Fruit fly (Drosophila melanogaster) whole organism, prepupa: ENCODE results near the gene RabX2.
A peak's percentile ranks its signal among the peaks of the same experiment; 100 is the strongest.

Experiments
- CG10631 ChIP-seq: fragments of 200-800 bp; sonication (Bioruptor generic); optimal IDR thresholded peaks from 2 replicates; lab custom pipeline; 2016; ENCODE audit warnings: missing biosample characterization, missing genetic modification characterization
- CG10669 ChIP-seq: fragments of 200-800 bp; sonication (Bioruptor generic); optimal IDR thresholded peaks from 3 replicates; lab custom pipeline; 2018; ENCODE audit warnings: missing biosample characterization, mild to moderate bottlenecking, missing genetic modification characterization, moderate library complexity
- CG3919 ChIP-seq: fragments of 200-800 bp; sonication (Bioruptor generic); optimal IDR thresholded peaks from 3 replicates; lab custom pipeline; 2016; ENCODE audit warnings: missing biosample characterization, missing genetic modification characterization
- CG6276 ChIP-seq: fragments of 200-800 bp; sonication (Bioruptor generic); optimal IDR thresholded peaks from 2 replicates; lab custom pipeline; 2017; ENCODE audit warnings: missing biosample characterization, mild to moderate bottlenecking, missing genetic modification characterization
- CG6792 ChIP-seq: fragments of 200-800 bp; sonication (Bioruptor generic); optimal IDR thresholded peaks from 3 replicates; lab custom pipeline; 2016; ENCODE audit warnings: missing biosample characterization, missing genetic modification characterization
- CG8319 ChIP-seq: fragments of 200-800 bp; sonication (Bioruptor generic); optimal IDR thresholded peaks from 3 replicates; lab custom pipeline; 2016; ENCODE audit warnings: missing biosample characterization, missing genetic modification characterization
- Lpt ChIP-seq: fragments of 200-800 bp; sonication (Bioruptor generic); optimal IDR thresholded peaks from 3 replicates; lab custom pipeline; 2016; ENCODE audit warnings: missing biosample characterization, missing genetic modification characterization
- Met ChIP-seq: fragments of 200-800 bp; sonication (Bioruptor generic); optimal IDR thresholded peaks from 3 replicates; lab custom pipeline; 2016; ENCODE audit warnings: missing biosample characterization, missing genetic modification characterization
- Sox102F ChIP-seq: fragments of 200-800 bp; sonication (Bioruptor generic); optimal IDR thresholded peaks from 2 replicates; lab custom pipeline; 2016; ENCODE audit warnings: missing biosample characterization, mild to moderate bottlenecking, missing genetic modification characterization
- Sox14 ChIP-seq: fragments of 200-800 bp; sonication (Bioruptor generic); optimal IDR thresholded peaks from 3 replicates; lab custom pipeline; 2016; ENCODE audit warnings: missing biosample characterization, missing genetic modification characterization
- cyc ChIP-seq: fragments of 200-800 bp; sonication (Bioruptor generic); optimal IDR thresholded peaks from 3 replicates; lab custom pipeline; 2016; ENCODE audit warnings: missing biosample characterization, missing genetic modification characterization

DNA sequence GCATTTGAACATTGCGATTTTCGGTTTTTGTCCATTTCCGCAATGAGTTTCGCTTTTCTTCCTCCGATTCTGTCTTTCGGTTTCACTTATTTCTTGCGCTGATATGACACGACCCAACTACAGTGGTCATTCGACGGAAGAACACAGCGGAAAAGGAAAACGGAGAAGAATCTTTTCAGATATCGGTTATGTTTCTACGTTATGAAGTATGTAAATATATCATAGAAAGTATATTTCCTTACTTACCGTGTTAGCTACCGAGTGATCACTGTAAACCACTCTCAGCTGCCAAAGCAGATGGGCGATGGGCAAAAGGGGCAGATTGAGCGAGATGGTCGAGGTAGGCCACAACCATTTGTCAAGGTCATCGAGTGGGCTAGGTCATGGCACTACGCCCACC, 29.6 kb upstream of the RabX2 start:
- TF ChIP-seq cyc (GFP tag; lab: Kevin White, UChicago) (peak; percentile 71), CG8319 (GFP tag; lab: Kevin White, UChicago) (peak; percentile 43), Sox102F (GFP tag; lab: Kevin White, UChicago) (peak; percentile 58), CG3919 (GFP tag; lab: Kevin White, UChicago) (peak; percentile 58), CG6276 (no peak), Lpt (GFP tag; lab: Kevin White, UChicago) (no peak), Sox14 (GFP tag; lab: Kevin White, UChicago) (peak; percentile 41), Met (GFP tag; lab: Kevin White, UChicago) (peak; percentile 55), CG10669 (GFP tag; lab: Kevin White, UChicago) (peak; percentile 28), CG6792 (GFP tag; lab: Kevin White, UChicago) (peak; percentile 44), CG10631 (GFP tag; lab: Kevin White, UChicago) (peak; percentile 39)
